Fruit fly (Drosophila melanogaster) whole organism, wandering third instar larva: Measurements from ENCODE around the gene Art8.
A peak's percentile ranks its signal among the peaks of the same experiment; 100 is the strongest.

Source experiments
- Abd-B ChIP-seq: fragments of >200 bp; optimal IDR thresholded peaks from 2 replicates; lab custom pipeline; 2017; ENCODE audit warnings: missing biosample characterization, missing genetic modification characterization
- CG32264 ChIP-seq: fragments of 200-800 bp; sonication (Bioruptor generic); optimal IDR thresholded peaks from 2 replicates; lab custom pipeline; 2016; ENCODE audit warnings: missing biosample characterization, missing genetic modification characterization
- CG9705 ChIP-seq: fragments of 200-800 bp; sonication (Bioruptor generic); optimal IDR thresholded peaks from 2 replicates; lab custom pipeline; 2018; ENCODE audit warnings: missing biosample characterization, mild to moderate bottlenecking, missing genetic modification characterization
- CrebA ChIP-seq: fragments of 200-800 bp; sonication (Bioruptor generic); optimal IDR thresholded peaks from 2 replicates; lab custom pipeline; 2016; ENCODE audit warnings: missing biosample characterization, mild to moderate bottlenecking, missing genetic modification characterization, borderline replicate concordance
- Dfd ChIP-seq: fragments of >200 bp; optimal IDR thresholded peaks from 2 replicates; lab custom pipeline; 2017; ENCODE audit warnings: missing biosample characterization, missing genetic modification characterization
- Dif ChIP-seq: fragments of 200-275, 200-300 bp; sonication (Bioruptor generic); optimal IDR thresholded peaks from 2 replicates; lab custom pipeline; 2018; ENCODE audit warnings: missing biosample characterization, missing genetic modification characterization; ENCODE audit not compliant: partially characterized antibody
- GATAd ChIP-seq: sonication (Bioruptor generic); optimal IDR thresholded peaks from 2 replicates; lab custom pipeline; 2016; ENCODE audit warnings: missing biosample characterization, missing genetic modification characterization
- HLH106 ChIP-seq: fragments of 200-800 bp; optimal IDR thresholded peaks from 3 replicates; lab custom pipeline; 2019; ENCODE audit warnings: missing biosample characterization, mild to moderate bottlenecking, missing genetic modification characterization, moderate library complexity
- Hnf4 ChIP-seq: fragments of 200-800 bp; sonication (Bioruptor generic); optimal IDR thresholded peaks from 2 replicates; lab custom pipeline; 2016; ENCODE audit warnings: missing biosample characterization, mild to moderate bottlenecking, missing genetic modification characterization
- Hr78 ChIP-seq: fragments of >200 bp; optimal IDR thresholded peaks from 2 replicates; lab custom pipeline; 2017; ENCODE audit warnings: missing biosample characterization, missing genetic modification characterization
- Hr83 ChIP-seq: fragments of 200-300 bp; sonication (Bioruptor generic); optimal IDR thresholded peaks from 2 replicates; lab custom pipeline; 2016; ENCODE audit warnings: missing biosample characterization, mild to moderate bottlenecking, missing genetic modification characterization, moderate library complexity; ENCODE audit not compliant: poor library complexity, severe bottlenecking
- Jra ChIP-seq: sonication (Bioruptor generic); optimal IDR thresholded peaks from 2 replicates; lab custom pipeline; 2016; ENCODE audit warnings: missing biosample characterization, missing genetic modification characterization
- Mio ChIP-seq: sonication (Bioruptor generic); optimal IDR thresholded peaks from 2 replicates; lab custom pipeline; 2016; ENCODE audit warnings: missing biosample characterization, missing genetic modification characterization
- N ChIP-seq: fragments of >200 bp; optimal IDR thresholded peaks from 2 replicates; lab custom pipeline; 2018; ENCODE audit warnings: missing biosample characterization, missing external identifiers, missing genetic modification characterization
- OdsH ChIP-seq: fragments of 200-800 bp; sonication (Bioruptor generic); optimal IDR thresholded peaks from 2 replicates; lab custom pipeline; 2016; ENCODE audit warnings: missing biosample characterization, mild to moderate bottlenecking, missing genetic modification characterization
- Rel ChIP-seq, 2 experiments: fragments of 200-800 bp; sonication (Bioruptor generic) in 1 of 2; optimal IDR thresholded peaks; 2 replicates in 1 of 2; 3 replicates in 1 of 2; lab custom pipeline; 2016 to 2019; ENCODE audit warnings: mild to moderate bottlenecking in 2 of 2, missing biosample characterization in 2 of 2, missing genetic modification characterization in 2 of 2, moderate library complexity in 1 of 2
- Sp1 ChIP-seq: fragments of 200-800 bp; sonication (Bioruptor generic); optimal IDR thresholded peaks from 3 replicates; lab custom pipeline; 2019; ENCODE audit warnings: missing biosample characterization, mild to moderate bottlenecking, missing genetic modification characterization, moderate library complexity
- Vsx2 ChIP-seq: fragments of 200-300, 225-300 bp; sonication (Bioruptor generic); optimal IDR thresholded peaks from 2 replicates; lab custom pipeline; 2018; ENCODE audit warnings: missing biosample characterization, missing genetic modification characterization; ENCODE audit not compliant: partially characterized antibody
- br ChIP-seq: fragments of 200-800 bp; sonication (Bioruptor generic); optimal IDR thresholded peaks from 2 replicates; lab custom pipeline; 2016; ENCODE audit warnings: missing biosample characterization, missing genetic modification characterization
- brk ChIP-seq: fragments of 200-800 bp; sonication (Bioruptor generic); optimal IDR thresholded peaks from 2 replicates; lab custom pipeline; 2016; ENCODE audit warnings: missing biosample characterization, mild to moderate bottlenecking, missing genetic modification characterization
- dl ChIP-seq, 2 experiments: fragments of 175-275, 200-275 bp in 1 of 2; fragments of 200-275 bp in 1 of 2; sonication (Bioruptor generic); optimal IDR thresholded peaks; lab custom pipeline; 2018; ENCODE audit warnings: mild to moderate bottlenecking in 2 of 2, missing biosample characterization in 2 of 2, missing genetic modification characterization in 2 of 2, moderate library complexity in 2 of 2; ENCODE audit not compliant: partially characterized antibody in 2 of 2, insufficient read depth in 1 of 2
- dmrt93B ChIP-seq: fragments of 200-800 bp; sonication (Bioruptor generic); optimal IDR thresholded peaks from 2 replicates; lab custom pipeline; 2018; ENCODE audit warnings: missing biosample characterization, mild to moderate bottlenecking, missing genetic modification characterization
- dsf ChIP-seq: sonication (Bioruptor generic); optimal IDR thresholded peaks from 2 replicates; lab custom pipeline; 2016; ENCODE audit warnings: missing biosample characterization, missing genetic modification characterization, borderline replicate concordance
- ey ChIP-seq: fragments of 200-800 bp; sonication (Bioruptor generic); optimal IDR thresholded peaks from 2 replicates; lab custom pipeline; 2016; ENCODE audit warnings: missing biosample characterization, missing genetic modification characterization
- foxo ChIP-seq, 2 experiments: fragments of 200-800 bp; sonication (Bioruptor generic); optimal IDR thresholded peaks; 2 replicates in 1 of 2; 3 replicates in 1 of 2; lab custom pipeline; 2016 to 2017; ENCODE audit warnings: missing biosample characterization in 2 of 2, missing genetic modification characterization in 2 of 2
- fru ChIP-seq: fragments of 200-800 bp; sonication (Bioruptor generic); optimal IDR thresholded peaks from 3 replicates; lab custom pipeline; 2016; ENCODE audit warnings: missing biosample characterization, mild to moderate bottlenecking, missing genetic modification characterization
- h ChIP-seq: fragments of 200-800 bp; sonication (Bioruptor generic); optimal IDR thresholded peaks from 3 replicates; lab custom pipeline; 2016; ENCODE audit warnings: missing biosample characterization, mild to moderate bottlenecking, missing genetic modification characterization
- jim ChIP-seq: fragments of 175-275, 200-325 bp; sonication (Bioruptor generic); optimal IDR thresholded peaks from 2 replicates; lab custom pipeline; 2016; ENCODE audit warnings: missing biosample characterization, mild to moderate bottlenecking, missing genetic modification characterization
- lola ChIP-seq: fragments of >200 bp; optimal IDR thresholded peaks from 2 replicates; lab custom pipeline; 2017; ENCODE audit warnings: missing biosample characterization, missing genetic modification characterization
- pan ChIP-seq: fragments of >200 bp; optimal IDR thresholded peaks from 2 replicates; lab custom pipeline; 2017
- psq ChIP-seq: fragments of 200-800 bp; sonication (Bioruptor generic); optimal IDR thresholded peaks from 3 replicates; lab custom pipeline; 2017; ENCODE audit warnings: missing biosample characterization, mild to moderate bottlenecking, missing genetic modification characterization, moderate library complexity
- rgr ChIP-seq: fragments of 200-800 bp; sonication (Bioruptor generic); optimal IDR thresholded peaks from 3 replicates; lab custom pipeline; 2016; ENCODE audit warnings: missing biosample characterization, mild to moderate bottlenecking, missing genetic modification characterization
- sage ChIP-seq: fragments of 200-800 bp; sonication (Bioruptor generic); optimal IDR thresholded peaks from 2 replicates; lab custom pipeline; 2016; ENCODE audit warnings: missing biosample characterization, mild to moderate bottlenecking, missing genetic modification characterization
- sv ChIP-seq: fragments of 200-800 bp; sonication (Bioruptor generic); optimal IDR thresholded peaks from 3 replicates; lab custom pipeline; 2016; ENCODE audit warnings: missing biosample characterization, missing genetic modification characterization
- tai ChIP-seq: sonication (Bioruptor generic); optimal IDR thresholded peaks from 2 replicates; lab custom pipeline; 2016; ENCODE audit warnings: missing biosample characterization, missing genetic modification characterization
- usp ChIP-seq: fragments of >200 bp; optimal IDR thresholded peaks from 2 replicates; lab custom pipeline; 2017; ENCODE audit warnings: missing biosample characterization, missing genetic modification characterization
- woc ChIP-seq: sonication (Bioruptor generic); optimal IDR thresholded peaks from 2 replicates; lab custom pipeline; 2016; ENCODE audit warnings: missing biosample characterization, mild to moderate bottlenecking, missing genetic modification characterization

Art8 gene

DNA sequence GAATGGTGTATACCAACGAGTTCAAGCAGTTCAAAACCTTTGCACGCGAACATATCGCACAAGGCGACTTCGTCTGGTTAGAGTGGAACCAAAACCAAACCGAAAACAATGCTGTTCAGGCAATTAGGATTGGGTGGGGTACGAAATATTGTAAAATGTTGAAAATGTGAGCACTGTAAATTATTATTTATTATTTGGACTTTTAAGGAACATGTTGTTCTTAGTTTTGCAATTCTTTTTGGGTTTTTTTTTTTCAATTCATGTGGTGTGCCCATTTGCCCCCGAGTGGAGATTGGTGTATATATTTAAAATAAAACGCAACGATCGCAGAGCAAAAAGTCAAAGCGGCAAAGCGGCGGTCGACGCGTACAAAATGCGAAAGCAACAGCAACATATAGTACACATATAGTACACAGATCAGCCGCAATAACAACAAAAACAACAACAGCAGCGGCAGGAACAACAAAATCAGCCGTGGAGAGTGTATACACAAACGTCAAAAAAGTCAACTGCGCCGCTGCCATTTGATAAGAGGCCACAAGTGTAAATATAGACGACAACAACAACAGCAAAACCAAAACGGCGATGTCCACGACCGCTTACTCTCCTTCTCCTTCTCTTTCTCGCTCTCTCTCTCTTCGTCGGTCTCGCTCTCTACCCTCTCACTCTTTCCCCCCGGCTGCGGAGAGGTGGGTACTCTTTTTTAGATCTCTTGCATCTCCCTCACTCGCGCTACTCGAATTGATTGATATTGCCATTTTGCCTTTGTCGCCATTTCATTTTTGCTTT is 34.0 kb upstream of the Art8 start:
- TF ChIP-seq Hr83 (GFP tag; lab: Kevin White, UChicago) (peak; percentile 2), pan (no peak), sv (GFP tag; lab: Kevin White, UChicago) (no peak), usp (no peak), fru (GFP tag; lab: Kevin White, UChicago) (peak; percentile 70), woc (GFP tag; lab: Kevin White, UChicago) (peak; percentile 31), GATAd (GFP tag; lab: Kevin White, UChicago) (no peak), HLH106 (peak; percentile 29), tai (GFP tag; lab: Kevin White, UChicago) (peak; percentile 85), dmrt93B (GFP tag; lab: Kevin White, UChicago) (peak; percentile 22), lola (GFP tag; lab: Kevin White, UChicago) (no peak), foxo (GFP tag; optimal IDR thresholded peaks at IDR 0.05; lab: Kevin White, UChicago) (peak in 1 of 2 experiments; percentile 88), Sp1 (GFP tag; lab: Kevin White, UChicago) (peak; percentile 70), brk (peak; percentile 39), Vsx2 (GFP tag; lab: Kevin White, UChicago) (no peak), Dif (GFP tag; lab: Kevin White, UChicago) (peak; percentile 78), Mio (no peak), h (GFP tag; lab: Kevin White, UChicago) (peak; percentile 72), Rel (GFP tag; optimal IDR thresholded peaks at IDR 0.05; lab: Kevin White, UChicago) (peak; percentile 30), Rel (tag; optimal IDR thresholded peaks at IDR 0.05; lab: Kevin White, UChicago) (peak; percentile 63), Hr78 (no peak), Abd-B (GFP tag; lab: Kevin White, UChicago) (no peak), CG9705 (GFP tag; lab: Kevin White, UChicago) (peak; percentile 58), Jra (GFP tag; lab: Kevin White, UChicago) (peak; percentile 16), dl (GFP tag; optimal IDR thresholded peaks at IDR 0.05; lab: Kevin White, UChicago; ENCODE audit: insufficient read depth in 1 of 2, partially characterized antibody in 2 of 2) (peak in 1 of 2 experiments; percentile 91), OdsH (GFP tag; lab: Kevin White, UChicago) (peak; percentile 87), sage (peak; percentile 49), CG32264 (peak; percentile 21), psq (peak; percentile 79), br (GFP tag; lab: Kevin White, UChicago) (peak; percentile 84), rgr (GFP tag; lab: Kevin White, UChicago) (peak; percentile 87), dsf (GFP tag; lab: Kevin White, UChicago) (no peak), Dfd (peak; percentile 1), Hnf4 (peak; percentile 55), N (no peak), CrebA (GFP tag; lab: Kevin White, UChicago) (no peak), ey (GFP tag; lab: Kevin White, UChicago) (peak; percentile 90), jim (GFP tag; lab: Kevin White, UChicago) (no peak)
- TF ChIP-seq, all 38 proteins: peak for 24

DNA sequence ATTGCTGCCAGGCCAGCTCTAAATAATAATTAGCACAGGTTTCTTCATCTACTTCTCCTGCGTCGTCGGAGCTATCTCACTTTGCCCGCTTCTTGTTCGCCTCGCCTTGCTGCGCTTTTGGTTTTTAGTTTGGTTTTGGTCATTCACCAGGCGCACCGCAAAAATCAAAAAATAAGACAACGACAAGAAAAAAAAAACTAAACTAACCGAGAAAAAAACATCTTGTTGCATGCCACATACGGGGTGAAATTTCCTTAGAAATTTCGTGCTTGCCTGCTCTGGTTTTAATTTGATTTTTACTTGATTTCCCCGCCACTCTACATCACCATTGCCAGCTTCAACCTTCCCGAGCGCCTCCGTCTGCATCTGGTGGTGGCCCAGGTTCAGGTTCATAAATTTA is 30.9 kb upstream of the Art8 start:
- TF ChIP-seq CG9705 (GFP tag; lab: Kevin White, UChicago), result no peak
- no peak for TF ChIP-seq Hr78
- no peak for TF ChIP-seq dmrt93B (GFP tag; lab: Kevin White, UChicago)
- TF ChIP-seq usp, result no peak
- no peak for TF ChIP-seq GATAd (GFP tag; lab: Kevin White, UChicago)
- TF ChIP-seq psq, result no peak
- TF ChIP-seq Mio, result no peak
- TF ChIP-seq brk, result no peak
- TF ChIP-seq dl (GFP tag; optimal IDR thresholded peaks at IDR 0.05; lab: Kevin White, UChicago; ENCODE audit: insufficient read depth in 1 of 2, partially characterized antibody in 2 of 2), result no peak
- no peak for TF ChIP-seq Jra (GFP tag; lab: Kevin White, UChicago)
- no peak for TF ChIP-seq rgr (GFP tag; lab: Kevin White, UChicago)
- TF ChIP-seq foxo (GFP tag; optimal IDR thresholded peaks at IDR 0.05; lab: Kevin White, UChicago), result no peak
- no peak for TF ChIP-seq tai (GFP tag; lab: Kevin White, UChicago)
- TF ChIP-seq Rel (GFP tag; optimal IDR thresholded peaks at IDR 0.05; lab: Kevin White, UChicago), result no peak
- TF ChIP-seq Rel (tag; optimal IDR thresholded peaks at IDR 0.05; lab: Kevin White, UChicago), result no peak
- no peak for TF ChIP-seq pan
- no peak for TF ChIP-seq sv (GFP tag; lab: Kevin White, UChicago)
- TF ChIP-seq lola (GFP tag; lab: Kevin White, UChicago), result no peak
- no peak for TF ChIP-seq jim (GFP tag; lab: Kevin White, UChicago)
- no peak for TF ChIP-seq HLH106
